Worm (Caenorhabditis elegans) whole organism, L1 larva: ENCODE measurements around the gene K11E4.6.

Experiments used
- C04F5.9 ChIP-seq: sonication (generic microtip); optimal IDR thresholded peaks from 2 replicates; lab custom pipeline; 2016; ENCODE audit warnings: missing genetic modification characterization, missing compliant biosample characterization
- F16B12.6 ChIP-seq: fragments of 150-350 bp; optimal IDR thresholded peaks from 2 replicates; lab custom pipeline; 2014; ENCODE audit warnings: missing biosample characterization, missing genetic modification characterization
- Y116A8C.19 ChIP-seq: sonication (generic microtip); optimal IDR thresholded peaks from 2 replicates; lab custom pipeline; 2016; ENCODE audit warnings: missing compliant biosample characterization, missing genetic modification characterization, borderline replicate concordance
- alr-1 ChIP-seq: fragments of 200-800 bp; sonication (Bioruptor generic); optimal IDR thresholded peaks from 2 replicates; lab custom pipeline; 2018; ENCODE audit warnings: borderline replicate concordance, mild to moderate bottlenecking, missing genetic modification characterization, missing compliant biosample characterization
- aly-2 ChIP-seq: fragments of 150-350 bp; optimal IDR thresholded peaks from 2 replicates; lab custom pipeline; 2014; ENCODE audit warnings: missing biosample characterization, missing genetic modification characterization
- ceh-82 ChIP-seq, 3 experiments: fragments of 150-350 bp in 1 of 3; sonication (generic microtip) in 2 of 3; optimal IDR thresholded peaks; 2 replicates each; lab custom pipeline; 2014 to 2017; ENCODE audit warnings: missing biosample characterization in 3 of 3, missing genetic modification characterization in 3 of 3
- ceh-88 ChIP-seq: fragments of 200-800 bp; sonication (Bioruptor generic); IDR thresholded peaks from 2 replicates; pipeline ENCODE4 v1.3.6; 2022; ENCODE audit warnings: missing genetic modification characterization, missing compliant biosample characterization
- ceh-90 ChIP-seq: sonication (generic microtip); optimal IDR thresholded peaks from 2 replicates; lab custom pipeline; 2016; ENCODE audit warnings: missing genetic modification characterization, missing compliant biosample characterization
- dpl-1 ChIP-seq, 3 experiments: fragments of 150-350 bp in 2 of 3; sonication (generic microtip) in 1 of 3; optimal IDR thresholded peaks; 2 replicates each; lab custom pipeline; 2014 to 2017; ENCODE audit warnings: missing biosample characterization in 3 of 3, missing genetic modification characterization in 3 of 3, missing genetic modification reagents in 3 of 3
- dsc-1 ChIP-seq: sonication (generic microtip); optimal IDR thresholded peaks from 2 replicates; lab custom pipeline; 2016; ENCODE audit warnings: mild to moderate bottlenecking, missing genetic modification characterization, missing compliant biosample characterization
- efl-3 ChIP-seq: fragments of 200-800 bp; sonication (Bioruptor generic); optimal IDR thresholded peaks from 2 replicates; lab custom pipeline; 2018; ENCODE audit warnings: mild to moderate bottlenecking, missing genetic modification characterization, missing compliant biosample characterization
- egl-27 ChIP-seq, 2 experiments: fragments of 150-350 bp in 1 of 2; sonication (generic microtip); optimal IDR thresholded peaks; 3 replicates each; lab custom pipeline; 2017 to 2018; ENCODE audit warnings: missing biosample characterization in 2 of 2, missing genetic modification characterization in 2 of 2, missing genetic modification reagents in 2 of 2
- elt-3 ChIP-seq, 6 experiments: fragments of 150-350 bp in 1 of 6; sonication (generic microtip); optimal IDR thresholded peaks; 2 replicates each; lab custom pipeline; 2017 to 2018; ENCODE audit warnings: missing biosample characterization in 6 of 6, missing genetic modification characterization in 6 of 6, inconsistent platforms in 1 of 6
- fkh-10 ChIP-seq: sonication (generic microtip); optimal IDR thresholded peaks from 2 replicates; lab custom pipeline; 2017; ENCODE audit warnings: missing biosample characterization, missing genetic modification reagents, missing genetic modification characterization
- fkh-4 ChIP-seq: sonication (generic microtip); optimal IDR thresholded peaks from 2 replicates; lab custom pipeline; 2016; ENCODE audit warnings: missing compliant biosample characterization, missing genetic modification characterization, borderline replicate concordance
- hlh-17 ChIP-seq: fragments of 200-800 bp; sonication (Bioruptor generic); optimal IDR thresholded peaks from 2 replicates; lab custom pipeline; 2018; ENCODE audit warnings: missing genetic modification characterization, mild to moderate bottlenecking, missing compliant biosample characterization, moderate library complexity, borderline replicate concordance
- hpl-2 ChIP-seq: fragments of 150-350 bp; optimal IDR thresholded peaks from 2 replicates; lab custom pipeline; 2014; ENCODE audit warnings: missing biosample characterization, missing genetic modification reagents, missing genetic modification characterization
- isw-1 ChIP-seq: fragments of 200-800 bp; sonication (Bioruptor generic); IDR thresholded peaks from 2 replicates; pipeline ENCODE4 v1.3.6; 2022; ENCODE audit warnings: missing genetic modification characterization, missing compliant biosample characterization
- lin-13 ChIP-seq: fragments of 150-350 bp; optimal IDR thresholded peaks from 2 replicates; lab custom pipeline; 2014; ENCODE audit warnings: missing biosample characterization, missing genetic modification reagents, missing genetic modification characterization
- lin-14 ChIP-seq: fragments of 200-800 bp; sonication (Bioruptor generic); optimal IDR thresholded peaks from 2 replicates; lab custom pipeline; 2018; ENCODE audit warnings: mild to moderate bottlenecking, missing genetic modification characterization, moderate library complexity, missing compliant biosample characterization
- lin-35 ChIP-seq, 2 experiments: fragments of 150-350 bp; optimal IDR thresholded peaks; 2 replicates each; lab custom pipeline; 2014; ENCODE audit warnings: missing biosample characterization in 2 of 2, missing genetic modification characterization in 2 of 2, missing genetic modification reagents in 2 of 2
- lin-39 ChIP-seq: fragments of 150-350 bp; optimal IDR thresholded peaks from 2 replicates; lab custom pipeline; 2014; ENCODE audit warnings: missing biosample characterization, missing genetic modification reagents, missing genetic modification characterization
- lir-3 ChIP-seq: sonication (generic microtip); optimal IDR thresholded peaks from 2 replicates; lab custom pipeline; 2016; ENCODE audit warnings: mild to moderate bottlenecking, missing genetic modification characterization, moderate library complexity, missing compliant biosample characterization; ENCODE audit not compliant: poor library complexity
- lsy-2 ChIP-seq, 2 experiments: fragments of 150-350 bp; optimal IDR thresholded peaks; 2 replicates each; lab custom pipeline; 2014; ENCODE audit warnings: missing biosample characterization in 2 of 2, missing genetic modification characterization in 2 of 2
- mab-9 ChIP-seq: fragments of 200-800 bp; sonication (Bioruptor generic); IDR thresholded peaks from 2 replicates; pipeline ENCODE4 v1.3.6; 2022; ENCODE audit warnings: missing genetic modification reagents, missing genetic modification characterization, missing compliant biosample characterization
- mdl-1 ChIP-seq, 2 experiments: fragments of 150-350 bp; optimal IDR thresholded peaks; 2 replicates each; lab custom pipeline; 2014 to 2017; ENCODE audit warnings: missing biosample characterization in 2 of 2, missing genetic modification characterization in 2 of 2, inconsistent platforms in 1 of 2
- mef-2 ChIP-seq: fragments of 150-350 bp; optimal IDR thresholded peaks from 2 replicates; lab custom pipeline; 2014; ENCODE audit warnings: missing biosample characterization, missing genetic modification characterization
- mep-1 ChIP-seq: fragments of 150-350 bp; optimal IDR thresholded peaks from 2 replicates; lab custom pipeline; 2014; ENCODE audit warnings: missing biosample characterization, missing genetic modification characterization
- nhr-11 ChIP-seq: fragments of 150-350 bp; optimal IDR thresholded peaks from 2 replicates; lab custom pipeline; 2014; ENCODE audit warnings: missing biosample characterization, missing genetic modification characterization
- nhr-19 ChIP-seq: fragments of 200-800 bp; sonication (Bioruptor generic); conservative IDR thresholded peaks from 2 replicates; pipeline ENCODE4 v1.3.6; 2022; ENCODE audit warnings: missing genetic modification characterization, missing compliant biosample characterization
- nhr-20 ChIP-seq: sonication (generic microtip); optimal IDR thresholded peaks from 2 replicates; lab custom pipeline; 2016; ENCODE audit warnings: mild to moderate bottlenecking, missing genetic modification characterization, missing compliant biosample characterization
- nhr-28 ChIP-seq: fragments of 150-350 bp; optimal IDR thresholded peaks from 2 replicates; lab custom pipeline; 2014; ENCODE audit warnings: missing biosample characterization, missing genetic modification characterization
- nhr-47 ChIP-seq: sonication (generic microtip); optimal IDR thresholded peaks from 2 replicates; lab custom pipeline; 2016; ENCODE audit warnings: mild to moderate bottlenecking, missing genetic modification characterization, moderate library complexity, missing compliant biosample characterization
- nhr-71 ChIP-seq: sonication (generic microtip); optimal IDR thresholded peaks from 2 replicates; lab custom pipeline; 2016; ENCODE audit warnings: mild to moderate bottlenecking, missing genetic modification characterization, moderate library complexity, missing compliant biosample characterization
- nhr-85 ChIP-seq: sonication (generic microtip); peaks from one replicate; lab custom pipeline; 2016; ENCODE audit warnings: missing genetic modification characterization, inconsistent platforms, missing compliant biosample characterization
- pqm-1 ChIP-seq: sonication (generic microtip); optimal IDR thresholded peaks from 3 replicates; lab custom pipeline; 2017; ENCODE audit warnings: missing biosample characterization, missing genetic modification characterization
- skn-1 ChIP-seq: fragments of 150-350 bp; optimal IDR thresholded peaks from 2 replicates; lab custom pipeline; 2014; ENCODE audit warnings: missing biosample characterization, missing genetic modification characterization
- snpc-4 ChIP-seq: fragments of 150-350 bp; optimal IDR thresholded peaks from 2 replicates; lab custom pipeline; 2014; ENCODE audit warnings: missing biosample characterization, missing genetic modification characterization
- snu-23 ChIP-seq: sonication (generic microtip); optimal IDR thresholded peaks from 2 replicates; lab custom pipeline; 2016; ENCODE audit warnings: missing genetic modification characterization, missing compliant biosample characterization
- sox-4 ChIP-seq: sonication (generic microtip); optimal IDR thresholded peaks from 2 replicates; lab custom pipeline; 2016; ENCODE audit warnings: missing genetic modification characterization, missing compliant biosample characterization
- sptf-1 ChIP-seq: fragments of 150-350 bp; optimal IDR thresholded peaks from 2 replicates; lab custom pipeline; 2014; ENCODE audit warnings: missing biosample characterization, missing genetic modification characterization
- tbx-2 ChIP-seq: sonication (generic microtip); optimal IDR thresholded peaks from 2 replicates; lab custom pipeline; 2016; ENCODE audit warnings: missing genetic modification characterization, missing compliant biosample characterization
- unc-130 ChIP-seq: fragments of 150-350 bp; optimal IDR thresholded peaks from 2 replicates; lab custom pipeline; 2017; ENCODE audit warnings: missing biosample characterization, missing genetic modification characterization, inconsistent platforms
- unc-30 ChIP-seq: sonication (generic microtip); optimal IDR thresholded peaks from 2 replicates; lab custom pipeline; 2017; ENCODE audit warnings: missing biosample characterization, missing genetic modification characterization
- vab-15 ChIP-seq: sonication (generic microtip); optimal IDR thresholded peaks from 2 replicates; lab custom pipeline; 2017; ENCODE audit warnings: missing genotype, mild to moderate bottlenecking, missing genetic modification characterization, missing compliant biosample characterization
- zip-4 ChIP-seq: fragments of 200-800 bp; sonication (Bioruptor generic); optimal IDR thresholded peaks from 2 replicates; lab custom pipeline; 2018; ENCODE audit warnings: mild to moderate bottlenecking, missing genetic modification characterization, moderate library complexity, missing compliant biosample characterization
- ztf-4 ChIP-seq: fragments of 150-350 bp; optimal IDR thresholded peaks from 2 replicates; lab custom pipeline; 2014; ENCODE audit warnings: missing biosample characterization, missing genetic modification characterization

K11E4.6 gene

ce11 chrX:13687111-13687512 is 37.4 kb upstream of the K11E4.6 start (continued):
- no peak for TF ChIP-seq hlh-17 (GFP tag; lab: Kevin White, UChicago)
- no peak for TF ChIP-seq aly-2
- TF ChIP-seq mdl-1 (tag; optimal IDR thresholded peaks at IDR 0.05; lab: Kevin White, UChicago): peak in 1 of 2 experiments; percentile 28
- peak; percentile 54 for TF ChIP-seq mep-1
- no peak for TF ChIP-seq unc-130
- no peak for TF ChIP-seq vab-15 (tag; lab: Kevin White, UChicago)
- no peak for TF ChIP-seq lin-39
- no peak for TF ChIP-seq egl-27 (tag; optimal IDR thresholded peaks at IDR 0.05; lab: Kevin White, UChicago)
- no peak for TF ChIP-seq nhr-11 (tag; lab: Kevin White, UChicago)
- no peak for TF ChIP-seq lin-35 (GFP tag; optimal IDR thresholded peaks at IDR 0.05; lab: Kevin White, UChicago)
- no peak for TF ChIP-seq efl-3 (GFP tag; lab: Kevin White, UChicago)
- TF ChIP-seq nhr-71 (tag; lab: Kevin White, UChicago): peak; percentile 70
- no peak for TF ChIP-seq F16B12.6
- no peak for TF ChIP-seq pqm-1 (tag; lab: Kevin White, UChicago)
- TF ChIP-seq snpc-4: peak; percentile 31
- no peak for TF ChIP-seq mef-2
- TF ChIP-seq ceh-90 (tag; lab: Kevin White, UChicago): no peak
- no peak for TF ChIP-seq C04F5.9 (tag; lab: Kevin White, UChicago)
- peak; percentile 52 for TF ChIP-seq ztf-4
- TF ChIP-seq isw-1: peak; percentile 29
- TF ChIP-seq nhr-28 (tag; lab: Kevin White, UChicago): no peak
- no peak for TF ChIP-seq Y116A8C.19 (tag; lab: Kevin White, UChicago)
- TF ChIP-seq nhr-19 (GFP tag; lab: Robert Waterston, UW): no peak; the same call in 1 of the 2 replicates
- TF ChIP-seq skn-1 (tag; lab: Kevin White, UChicago): peak; percentile 59
- TF ChIP-seq nhr-20 (tag; lab: Kevin White, UChicago): peak; percentile 64
- TF ChIP-seq unc-30 (tag; lab: Kevin White, UChicago): no peak
- TF ChIP-seq fkh-4 (tag; lab: Kevin White, UChicago): no peak
- no peak for TF ChIP-seq mab-9 (GFP tag; lab: Robert Waterston, UW)
- TF ChIP-seq tbx-2 (tag; lab: Kevin White, UChicago): peak; percentile 57
- no peak for TF ChIP-seq elt-3 (tag; optimal IDR thresholded peaks at IDR 0.05; lab: Kevin White, UChicago)
- no peak for TF ChIP-seq sox-4 (tag; lab: Kevin White, UChicago)
- TF ChIP-seq sptf-1 (tag; lab: Kevin White, UChicago): no peak
- no peak for TF ChIP-seq alr-1
- TF ChIP-seq dsc-1 (tag; lab: Kevin White, UChicago): peak; percentile 53
- peak in 1 of 2 experiments; percentile 33 for TF ChIP-seq lsy-2 (tag; optimal IDR thresholded peaks at IDR 0.05; lab: Kevin White, UChicago)
- no peak for TF ChIP-seq lir-3
- TF ChIP-seq lin-14 (GFP tag; lab: Kevin White, UChicago): peak; percentile 91
- peak; percentile 65 for TF ChIP-seq snu-23 (GFP tag; lab: Kevin White, UChicago)
- TF ChIP-seq dpl-1 (GFP tag; optimal IDR thresholded peaks at IDR 0.05; lab: Kevin White, UChicago): no peak
- TF ChIP-seq fkh-10 (GFP tag; lab: Kevin White, UChicago): peak; percentile 36
- no peak for TF ChIP-seq hpl-2 (GFP tag; lab: Kevin White, UChicago)
- TF ChIP-seq nhr-47 (tag; lab: Kevin White, UChicago): peak; percentile 60
- TF ChIP-seq ceh-82 (tag; optimal IDR thresholded peaks at IDR 0.05; lab: Kevin White, UChicago): peak; percentile 34 to 71 (median 56)
- peak; percentile 82 for TF ChIP-seq zip-4 (GFP tag; lab: Kevin White, UChicago)
- peak; percentile 50 for TF ChIP-seq nhr-85 (tag; lab: Kevin White, UChicago)
- no peak for TF ChIP-seq ceh-88 (GFP tag; lab: Robert Waterston, UW)
- no peak for TF ChIP-seq lin-13
